Worm (Caenorhabditis elegans) whole organism, L2 larva: ENCODE data around the gene F41H10.3.

Experiments used
- C34F6.9 ChIP-seq: fragments of 150-350 bp; optimal IDR thresholded peaks from 2 replicates; lab custom pipeline; 2014; ENCODE audit warnings: missing biosample characterization, missing genetic modification characterization
- F13H6.1 ChIP-seq: sonication (generic microtip); optimal IDR thresholded peaks from 2 replicates; lab custom pipeline; 2016; ENCODE audit warnings: missing genetic modification characterization, missing compliant biosample characterization
- R02D3.7 ChIP-seq: fragments of 150-350 bp; optimal IDR thresholded peaks from 2 replicates; lab custom pipeline; 2014; ENCODE audit warnings: missing biosample characterization, missing genetic modification characterization
- ZK546.5 ChIP-seq: sonication (generic microtip); optimal IDR thresholded peaks from 2 replicates; lab custom pipeline; 2017; ENCODE audit warnings: missing biosample characterization, missing genetic modification characterization
- aly-2 ChIP-seq: fragments of 150-350 bp; optimal IDR thresholded peaks from 2 replicates; lab custom pipeline; 2014; ENCODE audit warnings: missing biosample characterization, missing genetic modification characterization
- blmp-1 ChIP-seq: sonication (generic microtip); optimal IDR thresholded peaks from 2 replicates; lab custom pipeline; 2017; ENCODE audit warnings: missing genetic modification characterization, mild to moderate bottlenecking, missing compliant biosample characterization, antibody characterized with exemption, moderate library complexity; ENCODE audit not compliant: insufficient read depth
- ceh-16 ChIP-seq: fragments of 150-350 bp; optimal IDR thresholded peaks from 2 replicates; lab custom pipeline; 2014; ENCODE audit warnings: missing biosample characterization, missing genetic modification characterization
- ceh-82 ChIP-seq: fragments of 150-350 bp; optimal IDR thresholded peaks from 2 replicates; lab custom pipeline; 2014; ENCODE audit warnings: missing biosample characterization, missing genetic modification characterization
- crh-2 ChIP-seq: sonication (generic microtip); optimal IDR thresholded peaks from 2 replicates; lab custom pipeline; 2017; ENCODE audit warnings: missing biosample characterization, missing genetic modification characterization
- dmd-4 ChIP-seq: sonication (generic microtip); optimal IDR thresholded peaks from 2 replicates; lab custom pipeline; 2017; ENCODE audit warnings: missing biosample characterization, missing genetic modification characterization
- egl-27 ChIP-seq: sonication (generic microtip); optimal IDR thresholded peaks from 3 replicates; lab custom pipeline; 2017; ENCODE audit warnings: missing biosample characterization, missing genetic modification reagents, missing genetic modification characterization
- elt-1 ChIP-seq: fragments of 150-350 bp; optimal IDR thresholded peaks from 2 replicates; lab custom pipeline; 2014; ENCODE audit warnings: missing biosample characterization, missing genetic modification characterization
- elt-3 ChIP-seq: sonication (generic microtip); optimal IDR thresholded peaks from 2 replicates; lab custom pipeline; 2017; ENCODE audit warnings: missing biosample characterization, missing genetic modification characterization
- fos-1 ChIP-seq: fragments of 150-350 bp; optimal IDR thresholded peaks from 2 replicates; lab custom pipeline; 2014; ENCODE audit warnings: missing biosample characterization, missing genetic modification characterization
- gmeb-1 ChIP-seq: fragments of 150-350 bp; optimal IDR thresholded peaks from 2 replicates; lab custom pipeline; 2014; ENCODE audit warnings: missing biosample characterization, missing genetic modification characterization
- lin-11 ChIP-seq: fragments of 150-350 bp; sonication (generic microtip); optimal IDR thresholded peaks from 2 replicates; lab custom pipeline; 2014; ENCODE audit warnings: missing biosample characterization, missing genetic modification characterization, inconsistent platforms, mixed read lengths
- lin-13 ChIP-seq: fragments of 150-350 bp; optimal IDR thresholded peaks from 2 replicates; lab custom pipeline; 2014; ENCODE audit warnings: missing biosample characterization, missing genetic modification reagents, missing genetic modification characterization
- lsy-2 ChIP-seq, 2 experiments: fragments of 150-350 bp in 1 of 2; sonication (generic microtip) in 1 of 2; optimal IDR thresholded peaks; 2 replicates each; lab custom pipeline; 2014 to 2017; ENCODE audit warnings: missing biosample characterization in 2 of 2, missing genetic modification characterization in 2 of 2
- mab-5 ChIP-seq: fragments of 150-350 bp; optimal IDR thresholded peaks from 2 replicates; lab custom pipeline; 2014; ENCODE audit warnings: missing biosample characterization, missing genetic modification characterization
- nhr-10 ChIP-seq: sonication (generic microtip); optimal IDR thresholded peaks from 2 replicates; lab custom pipeline; 2017; ENCODE audit warnings: missing biosample characterization, missing genetic modification characterization
- nhr-11 ChIP-seq: fragments of 150-350 bp; optimal IDR thresholded peaks from 2 replicates; lab custom pipeline; 2014; ENCODE audit warnings: missing biosample characterization, missing genetic modification characterization
- nhr-12 ChIP-seq: fragments of 150-350 bp; optimal IDR thresholded peaks from 2 replicates; lab custom pipeline; 2014; ENCODE audit warnings: missing biosample characterization, missing genetic modification characterization
- nhr-129 ChIP-seq: fragments of 150-350 bp; optimal IDR thresholded peaks from 2 replicates; lab custom pipeline; 2014; ENCODE audit warnings: missing biosample characterization, missing genetic modification characterization
- nhr-21 ChIP-seq: fragments of 150-350 bp; optimal IDR thresholded peaks from 2 replicates; lab custom pipeline; 2014; ENCODE audit warnings: missing biosample characterization, missing genetic modification characterization
- nhr-237 ChIP-seq: fragments of 150-350 bp; optimal IDR thresholded peaks from 2 replicates; lab custom pipeline; 2014; ENCODE audit warnings: missing biosample characterization, missing genetic modification characterization
- nhr-25 ChIP-seq: fragments of 150-350 bp; sonication (generic microtip); optimal IDR thresholded peaks from 3 replicates; lab custom pipeline; 2014; ENCODE audit warnings: missing biosample characterization, missing genetic modification characterization
- nhr-6 ChIP-seq: fragments of 150-350 bp; optimal IDR thresholded peaks from 2 replicates; lab custom pipeline; 2014; ENCODE audit warnings: missing biosample characterization, missing genetic modification characterization
- peb-1 ChIP-seq: fragments of 150-350 bp; optimal IDR thresholded peaks from 2 replicates; lab custom pipeline; 2014; ENCODE audit warnings: missing biosample characterization, missing genetic modification characterization
- sem-4 ChIP-seq: fragments of 150-350 bp; optimal IDR thresholded peaks from 2 replicates; lab custom pipeline; 2014; ENCODE audit warnings: missing biosample characterization, missing genetic modification reagents, missing genetic modification characterization
- skn-1 ChIP-seq: sonication (generic microtip); optimal IDR thresholded peaks from 2 replicates; lab custom pipeline; 2017; ENCODE audit warnings: missing biosample characterization, missing genetic modification characterization
- sma-9 ChIP-seq, 2 experiments: fragments of 150-350 bp in 1 of 2; sonication (generic microtip) in 1 of 2; optimal IDR thresholded peaks; 2 replicates each; lab custom pipeline; 2014 to 2016; ENCODE audit warnings: missing genetic modification characterization in 2 of 2, mild to moderate bottlenecking in 1 of 2, missing biosample characterization in 1 of 2, missing compliant biosample characterization in 1 of 2, missing genetic modification reagents in 1 of 2, moderate library complexity in 1 of 2
- snpc-4 ChIP-seq: fragments of 150-350 bp; optimal IDR thresholded peaks from 2 replicates; lab custom pipeline; 2014; ENCODE audit warnings: missing biosample characterization, missing genetic modification characterization
- unc-55 ChIP-seq: fragments of 150-350 bp; sonication (generic microtip); optimal IDR thresholded peaks from 3 replicates; lab custom pipeline; 2014; ENCODE audit warnings: missing biosample characterization, missing genetic modification reagents, missing genetic modification characterization
- zag-1 ChIP-seq: fragments of 150-350 bp; optimal IDR thresholded peaks from 2 replicates; lab custom pipeline; 2014; ENCODE audit warnings: missing biosample characterization, missing genetic modification characterization
- ztf-11 ChIP-seq: sonication (generic microtip); optimal IDR thresholded peaks from 2 replicates; lab custom pipeline; 2017; ENCODE audit warnings: missing biosample characterization, missing genetic modification characterization
- ztf-4 ChIP-seq: fragments of 150-350 bp; optimal IDR thresholded peaks from 2 replicates; lab custom pipeline; 2014; ENCODE audit warnings: missing biosample characterization, missing genetic modification characterization

Gene F41H10.3

ce11 chrIV:5364135-5364609, 5.4 kb upstream of the F41H10.3 start, which contains the start of the genes hda-6 and F41H10.4 (continued):
- TF ChIP-seq mab-5 (tag; lab: Kevin White, UChicago) (peak; percentile 47), lin-13 (peak; percentile 59), lin-11 (tag; lab: Kevin White, UChicago) (peak; percentile 14), R02D3.7 (tag; lab: Kevin White, UChicago) (peak; percentile 13), nhr-129 (tag; lab: Kevin White, UChicago) (peak; percentile 76), ztf-11 (tag; lab: Kevin White, UChicago) (no peak), egl-27 (tag; lab: Kevin White, UChicago) (peak; percentile 24), snpc-4 (tag; lab: Kevin White, UChicago) (no peak), F13H6.1 (peak; percentile 69)

- TF ChIP-seq egl-27 (tag; lab: Kevin White, UChicago) = no peak
- no peak for TF ChIP-seq elt-3 (tag; lab: Kevin White, UChicago)
- no peak for TF ChIP-seq skn-1 (tag; lab: Kevin White, UChicago)
- TF ChIP-seq R02D3.7 (tag; lab: Kevin White, UChicago) = no peak
- no peak for TF ChIP-seq gmeb-1
- no peak for TF ChIP-seq sma-9 (GFP tag; optimal IDR thresholded peaks at IDR 0.05; lab: Kevin White, UChicago)
- no peak for TF ChIP-seq sma-9 (tag; optimal IDR thresholded peaks at IDR 0.05; lab: Kevin White, UChicago)
- no peak for TF ChIP-seq nhr-11 (tag; lab: Kevin White, UChicago)
- no peak for TF ChIP-seq aly-2 (tag; lab: Kevin White, UChicago)
- TF ChIP-seq nhr-10 (tag; lab: Kevin White, UChicago) = no peak
Observed at ce11 chrIV:5366567-5366966, 3.0 kb upstream of the F41H10.3 start, which contains the start of gene sand-1. Gene sand-1, plus strand, starts transcription at chrIV:5366867.

- no peak for TF ChIP-seq blmp-1 (tag; lab: Kevin White, UChicago)
- TF ChIP-seq F13H6.1 = no peak
- no peak for TF ChIP-seq nhr-6 (tag; lab: Kevin White, UChicago)
- no peak for TF ChIP-seq ceh-82 (tag; lab: Kevin White, UChicago)
- no peak for TF ChIP-seq elt-1
- TF ChIP-seq ceh-16 (tag; lab: Kevin White, UChicago) = no peak
- TF ChIP-seq fos-1 (tag; lab: Kevin White, UChicago) = no peak
- TF ChIP-seq nhr-25 (tag; lab: Kevin White, UChicago) = no peak
- no peak for TF ChIP-seq ztf-4 (tag; lab: Kevin White, UChicago)
- TF ChIP-seq lin-13 = no peak
- no peak for TF ChIP-seq nhr-237 (tag; lab: Kevin White, UChicago)
- no peak for TF ChIP-seq aly-2 (tag; lab: Kevin White, UChicago)
- TF ChIP-seq ZK546.5 (tag; lab: Kevin White, UChicago) = no peak
- TF ChIP-seq sem-4 (tag; lab: Kevin White, UChicago) = no peak
- no peak for TF ChIP-seq nhr-21 (tag; lab: Kevin White, UChicago)
- no peak for TF ChIP-seq peb-1 (tag; lab: Kevin White, UChicago)
- no peak for TF ChIP-seq snpc-4 (tag; lab: Kevin White, UChicago)
- no peak for TF ChIP-seq mab-5 (tag; lab: Kevin White, UChicago)
Observed at ce11 chrIV:5367899-5368298, 1.7 kb upstream of the F41H10.3 start.

DNA sequence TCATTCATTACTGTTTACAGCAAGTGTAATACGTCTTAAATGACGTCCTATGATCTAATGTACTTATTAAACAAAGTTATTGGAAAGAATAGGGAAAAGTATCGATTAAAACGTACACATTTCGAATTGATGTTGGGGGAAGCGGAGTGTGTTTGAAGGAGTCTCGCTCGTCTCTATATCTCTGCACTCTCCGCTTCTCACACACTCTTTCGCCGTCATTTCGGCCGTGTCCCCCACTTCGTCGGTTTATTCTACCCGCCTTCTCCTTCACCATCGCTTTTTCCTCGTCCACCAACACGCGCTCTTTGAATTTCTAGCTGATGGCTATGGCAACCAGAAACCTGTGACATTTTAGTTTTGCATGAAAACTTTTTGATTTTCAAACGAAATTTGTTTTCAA, 741 bp upstream of the F41H10.3 start:
- TF ChIP-seq C34F6.9 (tag; lab: Kevin White, UChicago) = peak; percentile 63
- TF ChIP-seq nhr-25 (tag; lab: Kevin White, UChicago) = peak; percentile 20
- no peak for TF ChIP-seq nhr-12 (tag; lab: Kevin White, UChicago)
- TF ChIP-seq dmd-4 = no peak
- peak; percentile 34 for TF ChIP-seq crh-2
- peak; percentile 52 for TF ChIP-seq unc-55 (GFP tag; lab: Kevin White, UChicago)
- peak; percentile 11 for TF ChIP-seq sma-9 (GFP tag; optimal IDR thresholded peaks at IDR 0.05; lab: Kevin White, UChicago)
- TF ChIP-seq sma-9 (tag; optimal IDR thresholded peaks at IDR 0.05; lab: Kevin White, UChicago) = no peak
- peak in 1 of 2 experiments; percentile 45 for TF ChIP-seq lsy-2 (tag; optimal IDR thresholded peaks at IDR 0.05; lab: Kevin White, UChicago)
- no peak for TF ChIP-seq zag-1
- TF ChIP-seq ceh-82 (tag; lab: Kevin White, UChicago) = no peak
- peak; percentile 37 for TF ChIP-seq snpc-4 (tag; lab: Kevin White, UChicago)
- TF ChIP-seq F13H6.1 = peak; percentile 29
- no peak for TF ChIP-seq nhr-6 (tag; lab: Kevin White, UChicago)
- peak; percentile 50 for TF ChIP-seq nhr-129 (tag; lab: Kevin White, UChicago)
- no peak for TF ChIP-seq aly-2 (tag; lab: Kevin White, UChicago)
- no peak for TF ChIP-seq ZK546.5 (tag; lab: Kevin White, UChicago)
